Worm (Caenorhabditis elegans): ENCODE results near the gene C17G10.13.
"Not testable (repeated sequence)": the region's sequence is repeated elsewhere in the genome, so short reads cannot be mapped to it uniquely, and the experiment has no call there.

C17G10.13 gene

ce11 chrII:5589690-5590089 is at the start of gene C17G10.13:
Gene C17G10.13 (minus strand): TSS chrII:5589790.
- TF ChIP-seq ahr-1 (tag; optimal IDR thresholded peaks at IDR 0.05) (no peak), ama-1 (optimal IDR thresholded peaks at IDR 0.05) (no peak)

- TF ChIP-seq syd-9 (tag; optimal IDR thresholded peaks at IDR 0.05): no peak
- TF ChIP-seq C08G9.2 (tag; optimal IDR thresholded peaks at IDR 0.05): no peak
Measured at ce11 chrII:5638059-5638458, 48.5 kb upstream of the C17G10.13 start, which contains the start of gene F59E12.3. Gene F59E12.3 (plus strand): TSS chrII:5638359.

- TF ChIP-seq ceh-31 (tag; optimal IDR thresholded peaks at IDR 0.05) (no peak), madf-2 (tag; optimal IDR thresholded peaks at IDR 0.05) (no peak), ceh-2 (tag; optimal IDR thresholded peaks at IDR 0.05) (no peak), lin-11 (tag; optimal IDR thresholded peaks at IDR 0.05) (no peak), pag-3 (tag; optimal IDR thresholded peaks at IDR 0.05; ENCODE audit: borderline replicate concordance) (no peak), nfya-1 (tag; optimal IDR thresholded peaks at IDR 0.05) (no peak), ceh-24 (tag; optimal IDR thresholded peaks at IDR 0.05) (no peak), pqm-1 (tag; optimal IDR thresholded peaks at IDR 0.05) (no peak), F13H6.1 (tag; optimal IDR thresholded peaks at IDR 0.05) (no peak), ama-1 (optimal IDR thresholded peaks at IDR 0.05) (no peak), pha-2 (tag; optimal IDR thresholded peaks at IDR 0.05) (no peak), T23F11.4 (GFP tag; optimal IDR thresholded peaks at IDR 0.05) (no peak), elt-4 (tag; optimal IDR thresholded peaks at IDR 0.05) (no peak), ref-2 (tag; optimal IDR thresholded peaks at IDR 0.05) (no peak), hlh-8 (tag; optimal IDR thresholded peaks at IDR 0.05) (no peak)
Measured at ce11 chrII:5636826-5637225, 47.2 kb upstream of the C17G10.13 start, which contains the start of gene F59E12.8. Gene F59E12.8 (minus strand): TSS chrII:5636926.

- TF ChIP-seq unc-86 (tag; optimal IDR thresholded peaks at IDR 0.05) (no peak), ceh-22 (tag; optimal IDR thresholded peaks at IDR 0.05) (no peak), mec-3 (tag; optimal IDR thresholded peaks at IDR 0.05; ENCODE audit: borderline replicate concordance) (no peak), pqm-1 (tag; optimal IDR thresholded peaks at IDR 0.05) (no peak), sox-4 (tag; optimal IDR thresholded peaks at IDR 0.05) (no peak), ceh-18 (tag; optimal IDR thresholded peaks at IDR 0.05) (no peak), odd-2 (tag; optimal IDR thresholded peaks at IDR 0.05) (no peak), pat-9 (tag; optimal IDR thresholded peaks at IDR 0.05) (no peak)
Measured at ce11 chrII:5633453-5633852, 43.9 kb upstream of the C17G10.13 start.

- not testable (repeated sequence) for TF ChIP-seq Y22D7AL.16, tbx-2, hlh-8 (tag; optimal IDR thresholded peaks at IDR 0.05)
Measured at ce11 chrII:5630851-5631401, 41.3 kb upstream of the C17G10.13 start, which contains the start of the genes F59E12.6 and npl-4.1. Gene F59E12.6 (minus strand): TSS chrII:5630951. Gene npl-4.1 (plus strand): TSS chrII:5631351.

ce11 chrII:5628326-5628818 is 38.8 kb upstream of the C17G10.13 start, which contains the start of gene F59E12.15:
Gene F59E12.15 (minus strand): TSS chrII:5628376.
- TF ChIP-seq eyg-1 (tag; optimal IDR thresholded peaks at IDR 0.05) (no peak), sox-4 (tag; optimal IDR thresholded peaks at IDR 0.05) (no peak), unc-55 (GFP tag; optimal IDR thresholded peaks at IDR 0.05) (no peak), ceh-19 (GFP tag; optimal IDR thresholded peaks at IDR 0.05) (no peak), rnt-1 (tag; optimal IDR thresholded peaks at IDR 0.05) (no peak), K02D7.2 (tag; optimal IDR thresholded peaks at IDR 0.05) (no peak), lin-11 (tag; optimal IDR thresholded peaks at IDR 0.05) (no peak), nhr-11 (tag; optimal IDR thresholded peaks at IDR 0.05) (no peak), nhr-232 (tag; optimal IDR thresholded peaks at IDR 0.05) (no peak), tbx-7 (tag; optimal IDR thresholded peaks at IDR 0.05) (no peak), tbx-2 (tag; optimal IDR thresholded peaks at IDR 0.05) (no peak), hlh-13 (GFP tag; optimal IDR thresholded peaks at IDR 0.05) (no peak)

Measured in whole organism, late embryonic.